Worm (Caenorhabditis elegans): Measurements from ENCODE around the gene srx-113.

The srx-113 gene

DNA sequence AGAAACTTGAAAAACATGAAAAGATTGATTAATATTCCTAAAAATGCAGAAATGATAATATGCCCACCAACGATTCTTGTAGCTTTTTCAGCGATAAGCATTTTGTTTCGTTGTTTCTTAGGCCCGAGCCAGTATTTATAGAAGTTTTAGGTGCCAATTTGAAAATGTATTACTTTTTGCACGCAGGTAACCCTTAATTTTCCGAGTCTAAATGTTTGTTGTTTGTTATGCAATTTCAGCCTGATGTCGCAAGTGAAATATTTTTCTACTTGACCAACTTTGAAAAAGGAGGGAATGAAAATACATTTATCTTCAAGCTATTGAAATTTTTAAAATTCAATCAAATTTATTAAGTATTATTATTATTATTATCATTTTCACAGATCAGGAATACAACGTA lies at the start of gene srx-113:
srx-113 (minus strand) TSS at position 101 of the 400 bp plus-strand sequence.
- TF ChIP-seq unc-62 (GFP tag; optimal IDR thresholded peaks at IDR 0.05) = no peak

DNA sequence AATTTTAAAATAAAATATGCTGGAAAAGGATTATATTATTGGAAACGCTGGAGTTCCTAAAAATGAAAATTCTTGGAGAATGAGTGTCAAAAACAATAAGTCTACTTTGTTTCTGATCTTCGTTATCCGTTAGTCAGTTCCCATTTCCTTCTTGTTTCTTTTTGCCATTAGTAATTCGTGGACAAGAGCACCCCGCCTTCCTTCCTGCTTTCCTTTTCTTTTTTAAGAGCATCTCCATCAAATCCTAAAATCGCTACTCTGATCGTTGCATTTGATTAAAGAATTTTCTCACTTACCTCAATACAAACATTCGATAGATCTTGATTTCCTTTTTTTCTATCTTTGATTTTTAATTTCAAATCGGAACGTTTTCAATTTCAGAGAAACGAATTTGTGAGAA lies 47.9 kb upstream of the srx-113 start, which contains the start of gene frpr-15:
frpr-15 (plus strand) TSS at position 301 of the 400 bp plus-strand sequence.
- TF ChIP-seq unc-62 (GFP tag; optimal IDR thresholded peaks at IDR 0.05) = no peak

DNA sequence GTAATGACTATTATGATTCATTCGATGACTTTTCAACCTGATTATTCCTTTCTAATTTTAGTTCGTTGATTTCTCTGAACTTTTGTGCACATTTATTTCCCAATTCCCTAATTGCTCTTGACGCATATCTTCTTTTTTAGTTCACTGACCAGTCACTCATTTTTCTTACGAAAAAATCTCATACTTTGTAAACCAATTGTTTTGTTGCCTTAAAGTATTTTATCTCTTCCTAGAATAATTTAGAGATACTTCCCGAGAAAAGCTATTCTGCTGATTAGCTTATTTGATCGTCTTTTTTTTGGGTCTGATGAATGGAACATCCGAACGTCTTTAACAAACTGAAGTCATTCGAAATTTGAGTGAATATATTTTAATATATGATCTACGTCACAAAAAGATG lies 47.3 kb upstream of the srx-113 start:
- no peak for TF ChIP-seq unc-62 (GFP tag; optimal IDR thresholded peaks at IDR 0.05)

DNA sequence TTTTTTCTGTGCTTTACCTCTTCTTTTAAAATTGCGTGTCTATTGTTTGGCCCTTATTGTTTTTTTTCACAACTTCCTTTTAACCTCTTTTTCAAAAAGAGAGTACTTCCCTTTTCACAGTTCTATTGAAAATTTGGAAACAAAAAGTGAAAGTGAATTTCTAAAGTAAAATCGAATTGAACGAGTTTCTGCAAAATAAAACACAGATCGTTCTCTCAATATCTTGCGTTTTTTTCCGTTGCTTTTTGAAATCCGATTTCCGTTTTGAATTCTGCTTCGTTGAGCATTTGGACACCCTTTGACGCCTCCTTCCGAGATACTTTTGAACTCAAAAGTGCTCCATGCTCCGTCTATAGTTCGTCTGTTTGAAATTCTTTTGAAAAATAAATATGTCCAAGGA lies 44.4 kb upstream of the srx-113 start:
- no peak for TF ChIP-seq unc-62 (GFP tag; optimal IDR thresholded peaks at IDR 0.05)

DNA sequence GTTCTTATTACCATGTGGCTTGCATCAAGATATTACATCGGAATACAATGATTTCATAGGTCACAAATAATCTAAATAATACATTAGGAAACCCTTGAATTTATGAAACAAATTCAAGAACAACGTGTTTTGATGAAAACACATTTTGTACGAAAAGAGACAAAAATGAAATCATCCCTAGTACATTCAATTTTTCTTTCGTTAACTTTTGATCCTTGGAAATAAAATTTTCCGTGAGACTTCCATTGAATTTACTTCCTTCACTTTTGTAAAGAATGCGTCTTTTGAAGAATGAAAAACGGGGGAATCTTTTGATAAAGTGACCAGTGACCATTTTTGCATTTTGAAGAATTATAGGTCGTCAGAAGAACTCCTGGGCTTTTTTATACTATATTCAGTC lies 41.8 kb upstream of the srx-113 start:
- TF ChIP-seq unc-62 (GFP tag; optimal IDR thresholded peaks at IDR 0.05) = no peak

DNA sequence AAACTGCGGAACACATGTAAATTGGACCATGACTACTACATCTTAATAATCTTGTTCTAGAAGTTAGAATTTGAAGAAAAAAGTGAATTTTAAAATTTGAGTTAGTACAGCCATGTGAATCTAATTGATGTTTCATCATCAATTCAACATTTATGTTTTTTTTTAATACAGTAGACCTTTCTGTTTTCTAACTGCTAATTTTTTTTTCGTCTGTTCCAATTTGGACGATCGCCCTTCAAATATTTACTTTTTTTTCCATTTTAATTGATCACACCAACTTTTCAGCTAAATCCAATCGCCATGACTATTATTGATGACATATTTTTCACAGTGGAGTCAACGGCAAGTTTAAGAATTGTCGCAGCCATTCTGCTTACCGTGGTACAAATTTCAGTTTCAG lies 38.7 kb upstream of the srx-113 start, which contains the start of gene srx-116:
srx-116 (plus strand) TSS at position 301 of the 400 bp plus-strand sequence.
- TF ChIP-seq unc-62 (GFP tag; optimal IDR thresholded peaks at IDR 0.05) = no peak

DNA sequence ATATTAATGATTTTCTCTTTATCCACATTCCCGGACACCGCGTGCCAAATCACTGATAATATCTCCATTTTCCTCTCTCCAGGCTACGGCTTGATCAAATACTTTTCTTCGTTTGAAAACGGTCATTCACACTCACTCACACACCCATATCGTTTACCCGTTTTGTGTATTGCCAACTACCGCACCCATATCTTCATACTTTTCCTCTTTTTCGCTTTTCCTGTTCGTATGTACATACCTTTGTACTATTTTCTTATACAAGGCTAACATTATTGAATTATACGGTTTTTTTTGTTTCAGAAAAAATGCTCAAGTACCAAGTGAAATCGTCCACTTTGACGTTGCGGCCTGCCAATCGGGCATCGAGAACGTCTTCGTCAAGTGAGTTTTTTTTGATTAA lies 36.0 kb upstream of the srx-113 start, which contains the start of gene W05B10.4:
W05B10.4 (plus strand) TSS at position 301 of the 400 bp plus-strand sequence.
- no peak for TF ChIP-seq unc-62 (GFP tag; optimal IDR thresholded peaks at IDR 0.05)

DNA sequence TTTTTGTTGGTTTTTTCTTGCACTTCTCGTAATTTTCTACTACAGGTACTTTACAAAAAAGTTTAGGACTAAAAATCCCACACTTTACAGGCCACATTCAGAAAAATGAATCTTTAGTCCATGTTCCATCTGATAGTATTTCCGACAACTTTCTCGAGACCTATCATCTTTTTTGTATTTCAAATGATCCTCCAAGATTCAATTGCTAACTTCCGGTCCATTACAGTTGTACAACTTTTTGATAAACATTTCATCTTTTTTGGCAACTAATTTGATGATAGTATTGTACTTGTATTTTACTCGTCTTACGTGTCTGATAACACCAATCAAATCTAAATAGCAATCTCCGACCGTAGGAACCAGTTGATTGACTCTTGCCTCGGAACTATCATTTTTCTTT lies 35.4 kb upstream of the srx-113 start:
- no peak for TF ChIP-seq unc-62 (GFP tag; optimal IDR thresholded peaks at IDR 0.05)

DNA sequence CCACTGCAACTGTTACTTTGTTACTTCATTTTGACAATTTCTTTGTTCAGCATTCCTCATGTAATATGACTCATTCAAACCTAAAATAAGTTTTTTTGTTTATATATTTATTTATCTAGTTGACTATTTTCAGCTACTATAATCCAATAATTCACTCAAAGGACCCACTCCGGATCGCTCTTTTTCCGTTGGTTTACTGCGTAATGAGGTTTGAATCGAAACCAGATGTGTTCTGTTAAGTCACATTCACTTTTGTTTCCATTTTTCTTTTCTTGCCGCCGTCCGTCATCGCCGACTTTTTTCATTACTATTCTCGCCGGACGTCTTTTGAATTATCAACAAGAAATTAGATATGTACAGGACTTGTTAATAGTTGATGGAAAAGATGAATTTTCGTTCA lies 31.4 kb upstream of the srx-113 start:
- no peak for TF ChIP-seq unc-62 (GFP tag; optimal IDR thresholded peaks at IDR 0.05)

DNA sequence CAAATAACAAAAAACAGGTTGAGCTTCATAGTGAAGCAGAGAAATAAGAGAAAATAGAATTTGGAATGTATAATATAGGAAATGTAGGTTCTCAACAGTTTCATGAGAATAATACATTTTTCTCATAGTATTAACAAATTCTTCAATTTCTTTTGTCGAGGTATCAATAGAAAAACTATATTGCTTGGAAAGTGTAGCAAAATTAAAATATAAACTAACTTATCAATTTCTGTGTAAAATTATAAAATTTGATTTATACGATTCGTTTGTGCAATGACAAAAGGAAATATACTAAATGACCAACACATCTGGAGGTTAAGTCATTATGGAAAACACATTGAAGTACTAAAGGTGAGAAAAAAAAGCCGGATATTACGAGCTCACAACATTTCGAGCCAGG lies 29.7 kb upstream of the srx-113 start, which contains the start of gene W05B10.3:
W05B10.3 (minus strand) TSS at position 101 of the 400 bp plus-strand sequence.
- TF ChIP-seq unc-62 (GFP tag; optimal IDR thresholded peaks at IDR 0.05) = no peak

DNA sequence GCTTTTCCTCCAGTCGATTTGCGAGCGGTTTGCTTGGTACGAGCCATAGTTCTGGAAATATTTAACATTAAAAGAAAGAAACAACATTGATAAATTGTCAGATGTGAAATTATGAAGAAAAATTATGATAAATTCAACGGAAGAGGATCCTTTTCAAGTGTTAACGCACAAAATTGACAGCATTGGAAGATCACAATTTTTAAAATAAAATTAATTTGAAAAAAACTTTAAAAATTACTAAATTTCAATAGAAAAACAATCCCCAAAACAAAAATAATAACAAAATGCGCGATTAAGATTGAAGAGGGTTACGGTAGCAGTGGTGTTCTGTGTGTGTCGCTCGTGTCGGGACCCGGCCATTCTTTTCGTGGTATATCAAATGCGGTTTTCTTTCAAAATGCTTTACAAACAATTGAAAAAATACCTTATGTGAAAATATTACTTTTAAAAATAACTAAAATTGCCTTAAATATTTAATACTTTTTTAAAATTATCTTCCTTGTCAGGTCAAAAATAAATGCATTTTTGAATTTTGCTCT lies 28.4 kb upstream of the srx-113 start, which contains the start of gene his-74:
his-74 (minus strand) TSS at position 51 of the 539 bp plus-strand sequence.
- TF ChIP-seq unc-62 (GFP tag; optimal IDR thresholded peaks at IDR 0.05) = no peak

DNA sequence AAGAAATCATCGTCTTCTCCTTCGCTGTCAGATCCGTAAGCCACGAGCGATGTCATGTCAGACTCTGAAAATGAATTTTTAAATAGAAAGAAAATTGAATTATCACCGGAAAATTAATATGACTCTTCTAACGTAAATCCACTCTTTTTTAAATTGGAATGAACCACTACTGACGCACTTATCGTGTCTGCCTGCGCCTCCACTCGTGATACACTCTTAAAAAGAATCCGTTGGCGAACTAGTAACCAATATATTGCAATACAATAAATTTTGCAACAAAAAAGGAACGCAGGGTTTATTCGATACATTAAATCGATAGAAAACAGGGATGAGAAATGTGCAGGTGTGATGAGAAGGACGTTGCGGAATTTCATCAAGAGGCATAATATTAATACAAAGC lies 27.5 kb upstream of the srx-113 start, which contains the start of gene ccch-3:
ccch-3 (minus strand) TSS at position 262 of the 400 bp plus-strand sequence.
- no peak for TF ChIP-seq unc-62 (GFP tag; optimal IDR thresholded peaks at IDR 0.05)

DNA sequence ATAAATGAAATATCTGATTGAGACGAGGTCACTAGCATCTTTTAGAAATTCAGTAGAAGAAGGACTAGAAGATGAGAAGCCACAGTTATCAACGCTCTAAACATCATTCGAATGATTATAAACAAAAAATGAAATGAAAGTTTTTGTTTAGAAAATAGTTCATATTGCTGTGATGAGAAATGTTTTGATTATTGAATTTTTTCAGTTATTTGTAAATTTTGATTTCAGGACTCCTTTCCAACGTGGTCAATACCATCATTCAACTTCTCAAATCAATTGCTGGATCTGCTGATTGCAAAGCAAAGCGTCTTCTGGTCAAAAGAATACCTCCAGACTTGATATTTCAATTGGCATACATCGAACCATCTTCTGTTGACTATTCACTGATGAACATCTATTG lies 26.2 kb upstream of the srx-113 start, which contains the start of gene W05B10.6:
W05B10.6 (minus strand) TSS at position 101 of the 400 bp plus-strand sequence.
- TF ChIP-seq unc-62 (GFP tag; optimal IDR thresholded peaks at IDR 0.05) = no peak

DNA sequence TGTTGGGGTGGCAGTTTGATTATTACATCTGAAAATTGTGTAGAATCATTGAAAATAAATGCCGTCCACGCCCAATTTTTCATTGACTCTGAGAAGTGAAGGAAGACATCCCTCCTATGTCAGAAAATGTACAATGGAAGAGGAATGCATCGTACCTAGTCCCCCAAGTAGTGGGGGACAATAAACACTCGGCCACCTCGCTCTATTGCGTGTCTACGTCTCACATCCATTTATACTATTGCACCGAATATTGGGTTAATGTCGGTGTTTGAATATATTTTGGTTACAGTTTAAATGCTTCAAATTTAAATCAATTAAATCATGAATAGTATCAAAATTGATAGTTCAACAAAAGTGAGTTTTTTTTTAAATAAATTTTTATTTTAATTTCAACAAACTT lies 17.7 kb upstream of the srx-113 start, which contains the start of gene lin-25:
lin-25 (plus strand) TSS at position 290 of the 400 bp plus-strand sequence.
- no peak for TF ChIP-seq unc-62 (GFP tag; optimal IDR thresholded peaks at IDR 0.05)

DNA sequence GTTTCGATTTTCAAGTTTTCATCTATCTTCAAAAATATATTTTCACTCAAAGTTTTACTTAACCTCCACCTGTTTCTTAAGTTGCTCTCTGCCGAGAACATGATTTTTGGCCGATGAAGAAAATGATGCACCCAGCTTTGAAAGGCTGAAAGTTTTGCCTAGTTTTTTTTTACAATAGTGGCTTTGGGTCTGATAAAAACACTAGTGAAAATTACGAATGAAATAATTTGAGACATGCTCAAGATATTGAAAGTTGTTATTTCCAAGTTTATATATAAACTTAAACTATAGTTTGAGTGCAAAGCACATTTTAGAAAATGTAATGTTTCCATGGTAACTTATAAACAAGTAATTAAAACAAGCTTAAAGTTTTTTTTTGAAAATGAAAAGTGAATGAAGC lies 17.3 kb upstream of the srx-113 start, which contains the start of gene gpa-9:
gpa-9 (minus strand) TSS at position 101 of the 400 bp plus-strand sequence.
- no peak for TF ChIP-seq unc-62 (GFP tag; optimal IDR thresholded peaks at IDR 0.05)

DNA sequence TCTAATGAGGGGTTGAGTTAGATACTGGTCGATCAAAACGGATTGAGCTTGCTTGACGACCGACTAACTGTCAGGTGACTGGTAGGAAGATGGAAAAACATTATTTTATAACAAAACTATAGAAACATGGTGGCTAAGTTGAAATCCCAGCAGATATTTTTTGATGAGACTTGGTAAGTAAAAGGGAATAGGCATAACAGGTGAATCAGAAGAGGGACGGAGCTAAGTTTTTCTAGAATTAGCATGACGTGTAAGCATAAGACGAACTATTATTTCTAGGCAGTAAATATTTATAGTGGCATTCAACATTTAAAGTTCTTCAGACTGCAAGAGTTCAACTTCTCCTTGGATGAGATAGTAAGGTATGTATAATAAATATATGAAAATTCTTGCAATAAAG lies 12.6 kb upstream of the srx-113 start, which contains the start of gene F56H9.8:
F56H9.8 (plus strand) TSS at position 301 of the 400 bp plus-strand sequence.
- TF ChIP-seq unc-62 (GFP tag; optimal IDR thresholded peaks at IDR 0.05) = no peak

DNA sequence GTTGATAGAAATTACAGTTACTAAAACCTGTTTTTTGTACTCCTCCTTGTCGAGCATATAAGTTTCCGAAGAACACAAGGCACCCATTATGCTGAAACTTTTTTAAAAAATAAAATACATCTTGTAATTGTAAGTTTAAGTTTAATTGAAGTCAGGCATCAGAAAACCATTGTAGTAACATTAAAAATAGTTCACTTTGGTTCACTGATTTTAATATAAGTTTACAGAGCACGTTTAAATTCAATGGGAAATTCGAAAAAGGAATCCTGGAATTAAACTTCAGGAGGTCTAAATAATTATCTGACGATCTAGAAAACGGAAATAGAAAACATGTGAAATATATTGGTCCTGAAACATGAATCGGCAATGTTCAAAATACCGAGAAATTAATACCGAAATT lies 8.4 kb upstream of the srx-113 start, which contains the start of gene gpa-8:
gpa-8 (minus strand) TSS at position 101 of the 400 bp plus-strand sequence.
- TF ChIP-seq unc-62 (GFP tag; optimal IDR thresholded peaks at IDR 0.05) = no peak

Measured in whole organism, dauer.